Fruit fly (Drosophila melanogaster) whole organism, embryonic: ENCODE measurements around the gene Acat2.

Source experiments
- ATbp ChIP-seq: fragments of 200-800 bp; sonication (Bioruptor generic); optimal IDR thresholded peaks from 2 replicates; lab custom pipeline; 2017; ENCODE audit warnings: missing biosample characterization, mild to moderate bottlenecking, missing genetic modification characterization, missing genetic modification reagents
- Atf-2 ChIP-seq: fragments of 200-800 bp; sonication (Bioruptor generic); optimal IDR thresholded peaks from 2 replicates; lab custom pipeline; 2016; ENCODE audit warnings: missing biosample characterization, missing genetic modification characterization
- Atf3 ChIP-seq: fragments of 200-800 bp; sonication (Bioruptor generic); optimal IDR thresholded peaks from 3 replicates; lab custom pipeline; 2016; ENCODE audit warnings: missing biosample characterization, missing genetic modification characterization
- Awh ChIP-seq: fragments of 200-800 bp; sonication (Bioruptor generic); IDR thresholded peaks from 2 replicates; pipeline ENCODE4, ENCODE4 v1.3.6; 2022; ENCODE audit warnings: missing biosample characterization, missing genetic modification characterization
- CG12391 ChIP-seq: fragments of 200-800 bp; sonication (Bioruptor generic); optimal IDR thresholded peaks from 3 replicates; lab custom pipeline; 2018; ENCODE audit warnings: missing biosample characterization, mild to moderate bottlenecking, missing genetic modification characterization, moderate library complexity
- CG12744 ChIP-seq: fragments of 200-800 bp; sonication (Bioruptor generic); optimal IDR thresholded peaks from 2 replicates; lab custom pipeline; 2016; ENCODE audit warnings: missing biosample characterization, missing genetic modification characterization
- CG13894 ChIP-seq: fragments of 200-800 bp; sonication (Bioruptor generic); optimal IDR thresholded peaks from 3 replicates; lab custom pipeline; 2018; ENCODE audit warnings: missing biosample characterization, mild to moderate bottlenecking, missing genetic modification characterization, moderate library complexity
- CG1529 ChIP-seq: fragments of 200-800 bp; sonication (Bioruptor generic); optimal IDR thresholded peaks from 3 replicates; lab custom pipeline; 2018; ENCODE audit warnings: missing biosample characterization, missing genetic modification characterization
- CG1647 ChIP-seq: fragments of 200-800 bp; sonication (Bioruptor generic); optimal IDR thresholded peaks from 3 replicates; lab custom pipeline; 2016; ENCODE audit warnings: missing biosample characterization, missing genetic modification characterization
- CG16779 ChIP-seq: fragments of 200-800 bp; sonication (Bioruptor generic); IDR thresholded peaks from 2 replicates; pipeline ENCODE4 v1.3.6; 2022; ENCODE audit warnings: missing biosample characterization, missing genetic modification characterization
- CG2875 ChIP-seq: fragments of 200-800 bp; sonication (Bioruptor generic); optimal IDR thresholded peaks from 2 replicates; lab custom pipeline; 2017; ENCODE audit warnings: missing biosample characterization, mild to moderate bottlenecking, missing genetic modification characterization, missing genetic modification reagents
- CG3163 ChIP-seq: fragments of 200-800 bp; sonication (Bioruptor generic); optimal IDR thresholded peaks from 3 replicates; lab custom pipeline; 2016; ENCODE audit warnings: missing biosample characterization, missing genetic modification characterization
- CG32772 ChIP-seq: fragments of 200-800 bp; sonication (Bioruptor generic); IDR thresholded peaks from 2 replicates; pipeline ENCODE4 v1.3.6; 2022; ENCODE audit warnings: missing biosample characterization, missing genetic modification characterization
- CG42726 ChIP-seq: fragments of 200-800 bp; sonication (Bioruptor generic); IDR thresholded peaks from 2 replicates; pipeline ENCODE4 v1.3.6; 2022; ENCODE audit warnings: missing biosample characterization, missing genetic modification characterization; ENCODE audit not compliant: partially characterized antibody
- CG4617 ChIP-seq: fragments of 200-800 bp; sonication (Bioruptor generic); optimal IDR thresholded peaks from 3 replicates; lab custom pipeline; 2016; ENCODE audit warnings: missing biosample characterization, missing genetic modification characterization, borderline replicate concordance
- CG6175 ChIP-seq: fragments of 200-800 bp; sonication (Bioruptor generic); IDR thresholded peaks from 3 replicates; pipeline ENCODE4 v1.3.6; 2022; ENCODE audit warnings: missing biosample characterization, missing genetic modification characterization
- CG6654 ChIP-seq: fragments of 200-800 bp; sonication (Bioruptor generic); optimal IDR thresholded peaks from 2 replicates; lab custom pipeline; 2017; ENCODE audit warnings: missing biosample characterization, mild to moderate bottlenecking, missing genetic modification characterization
- CG7786 ChIP-seq: fragments of 200-800 bp; sonication (Bioruptor generic); optimal IDR thresholded peaks from 2 replicates; lab custom pipeline; 2016; ENCODE audit warnings: missing biosample characterization, missing genetic modification characterization
- CG8388 ChIP-seq: fragments of 200-800 bp; sonication (Bioruptor generic); optimal IDR thresholded peaks from 2 replicates; lab custom pipeline; 2019; ENCODE audit warnings: missing biosample characterization, mild to moderate bottlenecking, missing genetic modification characterization, moderate library complexity
- CG8478 ChIP-seq: fragments of >200 bp; optimal IDR thresholded peaks from 2 replicates; lab custom pipeline; 2018
- CTCF ChIP-seq: fragments of 200-800 bp; sonication (Bioruptor generic); optimal IDR thresholded peaks from 2 replicates; lab custom pipeline; 2017; ENCODE audit warnings: missing biosample characterization, mild to moderate bottlenecking, missing genetic modification characterization, moderate library complexity
- CoRest ChIP-seq: fragments of 200-800 bp; sonication (Bioruptor generic); optimal IDR thresholded peaks from 3 replicates; lab custom pipeline; 2018; ENCODE audit warnings: missing biosample characterization, mild to moderate bottlenecking, missing genetic modification characterization, moderate library complexity
- Dad ChIP-seq: fragments of 200-800 bp; sonication (Bioruptor generic); optimal IDR thresholded peaks from 3 replicates; lab custom pipeline; 2016; ENCODE audit warnings: missing biosample characterization, missing genetic modification characterization
- Dll ChIP-seq: fragments of 200-800 bp; sonication (Bioruptor generic); IDR thresholded peaks from 4 replicates; pipeline ENCODE4 v1.3.6; 2022; ENCODE audit warnings: missing biosample characterization, missing genetic modification characterization; ENCODE audit not compliant: partially characterized antibody
- Gug ChIP-seq: fragments of 200-800 bp; sonication (Bioruptor generic); IDR thresholded peaks from 4 replicates; pipeline ENCODE4 v1.3.6; 2022; ENCODE audit warnings: missing biosample characterization, missing genetic modification characterization
- Hand ChIP-seq: fragments of 200-800 bp; sonication (Bioruptor generic); optimal IDR thresholded peaks from 2 replicates; lab custom pipeline; 2017; ENCODE audit warnings: mild to moderate bottlenecking, missing biosample characterization, missing genetic modification reagents, missing genetic modification characterization
- Kr ChIP-seq: fragments of 200-800 bp; sonication (Bioruptor generic); optimal IDR thresholded peaks from 2 replicates; lab custom pipeline; 2017; ENCODE audit warnings: missing biosample characterization, mild to moderate bottlenecking, missing genetic modification characterization
- Oaz ChIP-seq: fragments of 200-800 bp; sonication (Bioruptor generic); IDR thresholded peaks from 2 replicates; pipeline ENCODE4 v1.3.6; 2022; ENCODE audit warnings: missing biosample characterization, missing genetic modification characterization
- Side ChIP-seq: fragments of 200-800 bp; sonication (Bioruptor generic); optimal IDR thresholded peaks from 2 replicates; lab custom pipeline; 2016; ENCODE audit warnings: missing biosample characterization, missing genetic modification characterization
- Xrp1 ChIP-seq: fragments of 200-800 bp; sonication (Bioruptor generic); IDR thresholded peaks from 2 replicates; pipeline ENCODE4 v1.3.6; 2022; ENCODE audit warnings: missing biosample characterization, missing genetic modification characterization
- ato ChIP-seq: fragments of 200-800 bp; sonication (Bioruptor generic); IDR thresholded peaks from 2 replicates; pipeline ENCODE4 v1.3.6; 2022; ENCODE audit warnings: missing biosample characterization, missing genetic modification characterization; ENCODE audit not compliant: partially characterized antibody
- az2 ChIP-seq: fragments of 200-800 bp; sonication (Bioruptor generic); optimal IDR thresholded peaks from 3 replicates; lab custom pipeline; 2016; ENCODE audit warnings: missing biosample characterization, missing genetic modification characterization
- bab2 ChIP-seq: fragments of 200-800 bp; sonication (Bioruptor generic); optimal IDR thresholded peaks from 2 replicates; lab custom pipeline; 2016; ENCODE audit warnings: missing biosample characterization, missing genetic modification characterization
- chn ChIP-seq: fragments of 200-800 bp; sonication (Bioruptor generic); optimal IDR thresholded peaks from 2 replicates; lab custom pipeline; 2016; ENCODE audit warnings: missing biosample characterization, missing genetic modification characterization
- dysf ChIP-seq: fragments of 200-800 bp; sonication (Bioruptor generic); IDR thresholded peaks from 3 replicates; pipeline ENCODE4 v1.3.6; 2022; ENCODE audit warnings: missing biosample characterization, missing genetic modification characterization
- ems ChIP-seq: fragments of 200-800 bp; sonication (Bioruptor generic); optimal IDR thresholded peaks from 3 replicates; lab custom pipeline; 2016; ENCODE audit warnings: missing biosample characterization, missing genetic modification characterization
- ewg ChIP-seq: fragments of 200-800 bp; sonication (Bioruptor generic); optimal IDR thresholded peaks from 3 replicates; lab custom pipeline; 2017; ENCODE audit warnings: mild to moderate bottlenecking, missing biosample characterization, missing genetic modification reagents, missing genetic modification characterization
- fd3F ChIP-seq: fragments of 200-800 bp; sonication (Bioruptor generic); optimal IDR thresholded peaks from 2 replicates; lab custom pipeline; 2018; ENCODE audit warnings: missing biosample characterization, mild to moderate bottlenecking, missing genetic modification characterization, moderate library complexity
- fd64A ChIP-seq: fragments of 200-800 bp; sonication (Bioruptor generic); optimal IDR thresholded peaks from 3 replicates; lab custom pipeline; 2018; ENCODE audit warnings: missing biosample characterization, mild to moderate bottlenecking, missing genetic modification characterization
- lbe ChIP-seq: fragments of 200-800 bp; sonication (Bioruptor generic); optimal IDR thresholded peaks from 2 replicates; lab custom pipeline; 2016; ENCODE audit warnings: missing biosample characterization, mild to moderate bottlenecking, missing genetic modification characterization
- lmd ChIP-seq: fragments of 200-800 bp; sonication (Bioruptor generic); IDR thresholded peaks from 2 replicates; pipeline ENCODE4 v1.3.6; 2022; ENCODE audit warnings: missing biosample characterization, missing genetic modification characterization
- mirr ChIP-seq: fragments of 200-800 bp; sonication (Bioruptor generic); optimal IDR thresholded peaks from 3 replicates; lab custom pipeline; 2018; ENCODE audit warnings: missing biosample characterization, mild to moderate bottlenecking, missing genetic modification characterization
- nau ChIP-seq: fragments of 200-800 bp; sonication (Bioruptor generic); optimal IDR thresholded peaks from 3 replicates; lab custom pipeline; 2017; ENCODE audit warnings: missing biosample characterization, mild to moderate bottlenecking, missing genetic modification characterization, missing genetic modification reagents
- repo ChIP-seq: fragments of 200-800 bp; sonication (Bioruptor generic); optimal IDR thresholded peaks from 2 replicates; lab custom pipeline; 2016; ENCODE audit warnings: missing biosample characterization, missing genetic modification characterization
- sc ChIP-seq, 3 experiments: fragments of >200 bp in 2 of 3; fragments of 200-800 bp in 1 of 3; sonication (Bioruptor generic) in 1 of 3; optimal IDR thresholded peaks; 2 replicates in 2 of 3; 3 replicates in 1 of 3; lab custom pipeline; 2017; ENCODE audit warnings: mild to moderate bottlenecking in 1 of 3, missing biosample characterization in 1 of 3, missing genetic modification characterization in 1 of 3, missing genetic modification reagents in 1 of 3
- slbo ChIP-seq: fragments of 200-800 bp; sonication (Bioruptor generic); IDR thresholded peaks from 2 replicates; pipeline ENCODE4 v1.3.6; 2022; ENCODE audit warnings: missing biosample characterization, missing genetic modification characterization
- slou ChIP-seq: fragments of 200-800 bp; sonication (Bioruptor generic); optimal IDR thresholded peaks from 3 replicates; lab custom pipeline; 2016; ENCODE audit warnings: missing biosample characterization, missing genetic modification characterization
- tx ChIP-seq: fragments of 200-800 bp; sonication (Bioruptor generic); optimal IDR thresholded peaks from 2 replicates; lab custom pipeline; 2016; ENCODE audit warnings: missing biosample characterization, missing genetic modification characterization
- wdn ChIP-seq: fragments of 200-800 bp; sonication (Bioruptor generic); IDR thresholded peaks from 2 replicates; pipeline ENCODE4 v1.3.6; 2022; ENCODE audit warnings: missing biosample characterization, missing genetic modification characterization
- wek ChIP-seq: fragments of 200-800 bp; sonication (Bioruptor generic); optimal IDR thresholded peaks from 3 replicates; lab custom pipeline; 2018; ENCODE audit warnings: missing biosample characterization, mild to moderate bottlenecking, missing genetic modification characterization, moderate library complexity
- zen2 ChIP-seq: fragments of 200-800 bp; sonication (Bioruptor generic); IDR thresholded peaks from 3 replicates; pipeline ENCODE4 v1.3.6; 2022; ENCODE audit warnings: missing biosample characterization, missing genetic modification characterization; ENCODE audit not compliant: partially characterized antibody

The Acat2 gene

dm6 chr3L:1352065-1352464 lies 49.3 kb downstream of the Acat2 start (continued):
- TF ChIP-seq ems (GFP tag; lab: Kevin White, UChicago) (peak; percentile 22), Oaz (no peak), CG8388 (GFP tag; lab: Kevin White, UChicago) (peak; percentile 26), CG42726 (GFP tag; lab: Robert Waterston, UW) (peak; percentile 67; the same call in 1 of the 2 replicates), Atf3 (GFP tag; lab: Kevin White, UChicago) (no peak), lmd (GFP tag; lab: Robert Waterston, UW) (peak; percentile 26; the same call in 1 of the 2 replicates), Gug (peak; percentile 31; the same call in 1 of the 4 replicates), dysf (GFP tag; lab: Robert Waterston, UW) (no peak), Dad (GFP tag; lab: Kevin White, UChicago) (no peak), CG8478 (lab: Kevin White, UChicago) (no peak), CG2875 (GFP tag; lab: Kevin White, UChicago) (no peak), nau (GFP tag; lab: Kevin White, UChicago) (peak; percentile 10), CG12391 (tag; lab: Kevin White, UChicago) (peak; percentile 29), fd64A (GFP tag; lab: Kevin White, UChicago) (no peak), Dll (peak; percentile 98), Kr (GFP tag; lab: Kevin White, UChicago) (no peak), ATbp (GFP tag; lab: Kevin White, UChicago) (no peak), CG7786 (no peak), Hand (GFP tag; lab: Kevin White, UChicago) (no peak), Xrp1 (peak; percentile 29; the same call in 1 of the 2 replicates), CG6175 (GFP tag; lab: Robert Waterston, UW) (no peak), sc (optimal IDR thresholded peaks at IDR 0.05; lab: Kevin White, UChicago) (no peak), sc (GFP tag; optimal IDR thresholded peaks at IDR 0.05; lab: Kevin White, UChicago) (no peak), ewg (GFP tag; lab: Kevin White, UChicago) (peak; percentile 1), mirr (GFP tag; lab: Kevin White, UChicago) (no peak), Side (no peak), slou (GFP tag; lab: Kevin White, UChicago) (no peak), az2 (GFP tag; lab: Kevin White, UChicago) (peak; percentile 41), CG6654 (GFP tag; lab: Kevin White, UChicago) (no peak), CTCF (peak; percentile 98), CG3163 (GFP tag; lab: Kevin White, UChicago) (peak; percentile 49), Atf-2 (GFP tag; lab: Kevin White, UChicago) (no peak), zen2 (peak; percentile 84), wdn (GFP tag; lab: Robert Waterston, UW) (no peak), Awh (GFP tag; lab: Robert Waterston, UW) (no peak), slbo (GFP tag; lab: Robert Waterston, UW) (peak; percentile 39; the same call in 1 of the 2 replicates), CG4617 (peak; percentile 30), bab2 (GFP tag; lab: Kevin White, UChicago) (no peak), CG1647 (GFP tag; lab: Kevin White, UChicago) (no peak), CG16779 (GFP tag; lab: Robert Waterston, UW) (no peak), tx (GFP tag; lab: Kevin White, UChicago) (peak; percentile 8), fd3F (GFP tag; lab: Kevin White, UChicago) (no peak), CoRest (peak; percentile 64), chn (GFP tag; lab: Kevin White, UChicago) (peak; percentile 16), repo (peak; percentile 11), wek (GFP tag; lab: Kevin White, UChicago) (peak; percentile 13), CG13894 (tag; lab: Kevin White, UChicago) (peak; percentile 53), lbe (GFP tag; lab: Kevin White, UChicago) (no peak), CG1529 (GFP tag; lab: Kevin White, UChicago) (no peak), CG12744 (peak; percentile 48), ato (peak; percentile 67; the same call in 1 of the 2 replicates), CG32772 (GFP tag; lab: Robert Waterston, UW) (no peak)
